Fruit fly (Drosophila melanogaster) whole organism, prepupa: Measurements from ENCODE around the gene CG43678.

Source experiments
- Blimp-1 ChIP-seq: fragments of 200-800 bp; sonication (Bioruptor generic); optimal IDR thresholded peaks from 3 replicates; lab custom pipeline; 2017; ENCODE audit warnings: missing biosample characterization, missing genetic modification characterization, mild to moderate bottlenecking, moderate library complexity, missing genetic modification reagents
- CG11294 ChIP-seq: fragments of 200-800 bp; sonication (Bioruptor generic); IDR thresholded peaks from 2 replicates; pipeline ENCODE4 v1.3.6; 2022; ENCODE audit warnings: missing biosample characterization, missing genetic modification characterization
- CG7368 ChIP-seq: fragments of 200-800 bp; sonication (Bioruptor generic); optimal IDR thresholded peaks from 3 replicates; lab custom pipeline; 2016; ENCODE audit warnings: missing biosample characterization, missing genetic modification characterization
- dac ChIP-seq: fragments of 200-800 bp; sonication (Bioruptor generic); optimal IDR thresholded peaks from 2 replicates; lab custom pipeline; 2017; ENCODE audit warnings: missing biosample characterization, mild to moderate bottlenecking, missing genetic modification characterization
- esn ChIP-seq: fragments of 200-800 bp; sonication (Bioruptor generic); optimal IDR thresholded peaks from 2 replicates; lab custom pipeline; 2016; ENCODE audit warnings: missing biosample characterization, mild to moderate bottlenecking, missing genetic modification characterization, moderate library complexity
- svp ChIP-seq: fragments of 200-800 bp; sonication (Bioruptor generic); peaks from one replicate; lab custom pipeline; 2016; ENCODE audit warnings: missing biosample characterization, missing genetic modification characterization

DNA sequence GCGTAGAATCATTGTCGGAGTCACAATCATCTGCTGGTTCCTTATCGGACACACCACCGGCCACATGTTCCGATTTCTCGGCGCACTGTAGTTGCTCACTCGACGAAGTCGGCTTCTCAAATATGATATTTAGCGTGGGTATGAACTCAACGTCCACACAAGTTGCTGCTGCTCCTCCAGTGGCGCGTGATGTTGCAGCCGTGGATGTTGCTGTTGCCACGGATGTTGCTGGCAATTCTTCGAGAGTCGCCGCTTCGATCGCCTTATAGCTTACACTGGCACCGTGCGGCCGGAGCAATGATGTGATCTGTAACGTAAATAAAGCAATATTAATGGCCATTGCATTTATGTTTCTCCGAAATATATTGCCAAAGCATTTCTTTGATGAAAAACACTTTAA is 35.0 kb upstream of the CG43678 start:
- TF ChIP-seq CG7368 (no peak), CG11294 (GFP tag; lab: Robert Waterston, UW) (no peak), svp (GFP tag; lab: Kevin White, UChicago) (no peak), dac (GFP tag; lab: Kevin White, UChicago) (no peak), esn (no peak), Blimp-1 (GFP tag; lab: Kevin White, UChicago) (no peak)
